Worm (Caenorhabditis elegans): ENCODE data around the gene srh-243.

The srh-243 gene

DNA sequence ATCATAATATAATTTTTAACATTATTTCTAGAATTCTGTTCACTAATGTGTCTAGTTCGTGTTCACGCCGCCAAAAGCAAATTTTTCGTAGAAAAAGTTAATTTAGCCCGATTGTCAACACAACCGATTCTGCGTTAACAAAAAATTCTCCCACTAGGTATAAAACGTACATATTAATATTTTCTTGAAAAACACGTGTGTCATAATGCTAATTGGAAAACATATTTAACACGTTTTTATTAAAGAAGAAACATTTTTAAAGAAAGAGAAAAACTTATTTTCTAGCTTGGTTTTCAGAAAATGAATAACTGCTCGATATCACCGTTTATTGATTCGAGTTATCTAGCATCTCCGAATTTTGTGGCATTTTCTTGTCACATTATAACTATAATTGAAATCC is at the start of gene srh-243:
srh-243 (plus strand) TSS at position 301 of the 400 bp plus-strand sequence.
- TF ChIP-seq rnt-1 (tag; optimal IDR thresholded peaks at IDR 0.05) (no peak), ceh-31 (tag; optimal IDR thresholded peaks at IDR 0.05) (no peak), ceh-34 (tag; optimal IDR thresholded peaks at IDR 0.05) (no peak), hlh-30 (tag; optimal IDR thresholded peaks at IDR 0.05; ENCODE audit: insufficient read depth) (no peak)

DNA sequence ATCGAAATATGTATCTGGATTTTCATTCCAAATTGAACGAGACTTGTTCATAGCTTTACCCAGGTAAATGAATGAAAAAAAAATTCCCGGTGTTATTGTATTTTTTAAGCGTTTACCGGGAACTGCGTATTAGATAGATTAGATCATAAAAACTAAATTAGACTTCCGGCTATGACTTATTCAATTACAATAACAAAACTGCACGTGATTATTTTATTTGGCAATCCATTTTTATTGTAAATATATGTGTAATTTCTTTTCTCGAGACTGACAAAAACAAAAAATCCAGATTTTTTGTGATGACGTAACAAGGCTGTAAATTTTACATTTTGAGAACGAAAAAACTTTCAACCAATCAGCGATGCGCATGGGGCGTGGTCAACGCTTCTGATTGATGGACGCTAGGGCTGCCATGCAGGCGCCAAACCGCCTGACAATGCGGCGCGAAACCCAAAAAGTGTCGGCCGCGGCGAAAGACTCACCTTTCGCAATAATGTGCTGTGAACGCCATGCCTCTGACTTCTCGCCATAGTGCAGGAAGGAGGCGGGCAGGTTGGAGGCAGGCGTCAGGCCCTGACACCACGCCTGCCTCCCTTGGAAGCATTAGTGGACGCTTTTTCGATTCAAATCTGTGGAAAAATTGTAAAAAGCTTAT is 48.5 kb upstream of the srh-243 start, which contains the start of gene srh-36:
srh-36 (minus strand) TSS at position 51 of the 655 bp plus-strand sequence.
- no peak for TF ChIP-seq ttx-3 (tag; optimal IDR thresholded peaks at IDR 0.05)
- no peak for TF ChIP-seq K09A11.1 (tag; optimal IDR thresholded peaks at IDR 0.05; ENCODE audit: insufficient read depth)
- no peak for TF ChIP-seq ceh-19 (GFP tag; optimal IDR thresholded peaks at IDR 0.05)
- no peak for TF ChIP-seq hlh-8 (tag; optimal IDR thresholded peaks at IDR 0.05)
- TF ChIP-seq ref-2 (tag; optimal IDR thresholded peaks at IDR 0.05): no peak
- TF ChIP-seq C38D4.7 (GFP tag; optimal IDR thresholded peaks at IDR 0.05): no peak
- TF ChIP-seq dmd-4 (tag; optimal IDR thresholded peaks at IDR 0.05; ENCODE audit: borderline replicate concordance): no peak
- no peak for TF ChIP-seq fax-1 (tag; optimal IDR thresholded peaks at IDR 0.05)
- TF ChIP-seq ztf-16 (tag; optimal IDR thresholded peaks at IDR 0.05): no peak
- TF ChIP-seq ahr-1 (tag; optimal IDR thresholded peaks at IDR 0.05): no peak
- TF ChIP-seq npax-4 (tag; optimal IDR thresholded peaks at IDR 0.05): no peak
- TF ChIP-seq eyg-1 (tag; optimal IDR thresholded peaks at IDR 0.05): no peak
- TF ChIP-seq sdc-2 (tag; optimal IDR thresholded peaks at IDR 0.05): no peak
- no peak for TF ChIP-seq zip-5 (tag; optimal IDR thresholded peaks at IDR 0.05)
- no peak for TF ChIP-seq tbx-2 (tag; optimal IDR thresholded peaks at IDR 0.05)
- TF ChIP-seq ceh-18 (tag; optimal IDR thresholded peaks at IDR 0.05): no peak
- TF ChIP-seq ets-4 (tag; optimal IDR thresholded peaks at IDR 0.05): no peak

DNA sequence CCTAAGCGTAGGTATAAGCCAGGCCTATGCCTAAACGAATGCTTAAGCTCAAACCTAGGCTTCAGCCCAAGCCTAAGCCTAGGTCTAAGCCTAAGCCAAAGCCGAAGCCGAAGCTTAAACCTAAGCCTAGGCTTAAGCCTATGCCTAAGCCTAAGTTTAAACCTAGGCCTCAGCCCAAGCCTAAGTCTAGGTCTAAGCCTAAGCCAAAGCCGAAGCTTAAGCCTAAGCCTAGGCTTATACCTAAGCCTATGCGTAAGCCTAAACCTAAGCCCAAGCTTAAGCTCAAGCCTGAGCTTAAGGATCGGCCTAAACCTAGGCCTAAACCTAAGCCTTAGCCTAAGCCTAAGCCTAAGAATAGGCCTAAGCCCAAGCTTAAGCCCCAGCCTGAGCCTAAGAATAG is 44.2 kb upstream of the srh-243 start:
- TF ChIP-seq dve-1 (tag; optimal IDR thresholded peaks at IDR 0.05): peak; percentile 85
- no peak for TF ChIP-seq unc-3 (GFP tag; conservative IDR thresholded peaks at IDR 0.05)
- no peak for TF ChIP-seq unc-3 (tag; optimal IDR thresholded peaks at IDR 0.05)

DNA sequence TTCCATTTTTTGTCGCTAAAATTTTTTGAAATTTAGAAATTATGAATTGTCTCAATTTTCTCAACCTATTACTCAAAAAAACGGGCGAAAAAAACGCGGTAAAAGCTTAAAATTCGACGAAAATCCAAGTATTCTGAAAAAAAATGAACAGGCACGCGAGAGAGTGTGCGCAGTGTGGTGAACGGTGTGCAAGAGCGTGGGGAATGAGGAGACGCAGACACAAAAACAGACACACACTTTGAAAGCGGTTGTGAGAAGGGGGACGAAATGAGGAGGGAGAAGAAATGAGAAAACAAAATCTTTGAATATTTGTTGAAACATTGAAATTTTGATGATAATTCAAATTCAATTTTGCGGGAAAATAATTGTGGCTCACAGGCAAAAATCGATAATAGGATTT is 43.4 kb upstream of the srh-243 start, which contains the start of gene T03D3.5:
T03D3.5 (minus strand) TSS at position 21 of the 400 bp plus-strand sequence.
- peak; percentile 1 for TF ChIP-seq unc-42 (tag; optimal IDR thresholded peaks at IDR 0.05)
- no peak for TF ChIP-seq tbx-2 (tag; optimal IDR thresholded peaks at IDR 0.05)

DNA sequence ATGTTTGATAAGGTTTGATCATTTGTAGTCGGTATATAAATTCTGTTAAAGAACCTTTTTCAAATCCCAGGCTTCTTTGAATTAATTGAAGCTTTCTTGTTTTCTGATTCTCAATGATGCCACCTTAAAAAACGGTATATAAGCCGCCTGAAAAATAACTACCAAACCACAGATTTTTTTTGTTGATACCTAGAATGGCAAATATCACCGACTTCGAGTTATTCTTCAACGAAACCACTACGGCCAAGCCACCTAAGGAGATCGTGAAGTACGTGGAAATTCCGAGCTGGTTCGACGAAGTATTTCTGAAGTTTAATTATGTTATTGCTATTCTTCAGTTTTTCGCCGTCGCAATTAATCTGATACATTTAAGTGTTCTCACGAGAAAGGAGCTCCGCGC is 39.4 kb upstream of the srh-243 start, which contains the start of gene srw-2:
srw-2 (plus strand) TSS at position 62 of the 400 bp plus-strand sequence.
- TF ChIP-seq syd-9 (tag; optimal IDR thresholded peaks at IDR 0.05): no peak
- no peak for TF ChIP-seq ahr-1 (tag; optimal IDR thresholded peaks at IDR 0.05)
- TF ChIP-seq hlh-13 (GFP tag; optimal IDR thresholded peaks at IDR 0.05): no peak
- no peak for TF ChIP-seq fkh-6 (tag; optimal IDR thresholded peaks at IDR 0.05)
- TF ChIP-seq gmeb-2 (tag; optimal IDR thresholded peaks at IDR 0.05): no peak
- TF ChIP-seq hlh-8 (tag; optimal IDR thresholded peaks at IDR 0.05): no peak
- no peak for TF ChIP-seq ztf-16 (tag; optimal IDR thresholded peaks at IDR 0.05)
- TF ChIP-seq sox-2 (GFP tag; IDR thresholded peaks at IDR 0.05): no peak
- no peak for TF ChIP-seq zip-5 (tag; optimal IDR thresholded peaks at IDR 0.05)
- no peak for TF ChIP-seq ceh-34 (tag; optimal IDR thresholded peaks at IDR 0.05)
- no peak for TF ChIP-seq dve-1 (tag; optimal IDR thresholded peaks at IDR 0.05)
- TF ChIP-seq unc-86 (tag; optimal IDR thresholded peaks at IDR 0.05): no peak
- TF ChIP-seq hlh-30 (tag; optimal IDR thresholded peaks at IDR 0.05; ENCODE audit: insufficient read depth): no peak
- no peak for TF ChIP-seq pag-3 (tag; optimal IDR thresholded peaks at IDR 0.05; ENCODE audit: borderline replicate concordance)
- no peak for TF ChIP-seq unc-55 (GFP tag; optimal IDR thresholded peaks at IDR 0.05)
- TF ChIP-seq fkh-10 (GFP tag; optimal IDR thresholded peaks at IDR 0.05): no peak
- no peak for TF ChIP-seq F13H6.1 (tag; optimal IDR thresholded peaks at IDR 0.05)
- TF ChIP-seq pax-1 (tag; optimal IDR thresholded peaks at IDR 0.05): no peak
- no peak for TF ChIP-seq ceh-2 (tag; optimal IDR thresholded peaks at IDR 0.05)
- TF ChIP-seq hlh-6 (tag; optimal IDR thresholded peaks at IDR 0.05): no peak
